Fruit fly (Drosophila melanogaster) whole organism, pupa: ENCODE results near the gene CenG1A.

Experiments
- CG10348 ChIP-seq: fragments of 200-800 bp; sonication (Bioruptor generic); IDR thresholded peaks from 2 replicates; pipeline ENCODE4 v1.3.6; 2022; ENCODE audit warnings: missing biosample characterization, missing genetic modification characterization
- CG12605 ChIP-seq: fragments of 200-800 bp; sonication (Bioruptor generic); IDR thresholded peaks from 2 replicates; pipeline ENCODE4 v1.3.6; 2022; ENCODE audit warnings: missing biosample characterization, missing genetic modification characterization
- CG13204 ChIP-seq: fragments of 200-800 bp; sonication (Bioruptor generic); optimal IDR thresholded peaks from 2 replicates; lab custom pipeline; 2018; ENCODE audit warnings: missing biosample characterization, mild to moderate bottlenecking, missing genetic modification characterization, moderate library complexity
- CG14655 ChIP-seq: fragments of 200-800 bp; sonication (Bioruptor generic); optimal IDR thresholded peaks from 3 replicates; lab custom pipeline; 2017; ENCODE audit warnings: mild to moderate bottlenecking, missing biosample characterization, missing genetic modification reagents, missing genetic modification characterization
- CG15710 ChIP-seq: fragments of 200-800 bp; sonication (Bioruptor generic); optimal IDR thresholded peaks from 2 replicates; lab custom pipeline; 2018; ENCODE audit warnings: missing biosample characterization, mild to moderate bottlenecking, missing genetic modification characterization, moderate library complexity
- CG17806 ChIP-seq: fragments of 200-800 bp; sonication (Bioruptor generic); optimal IDR thresholded peaks from 2 replicates; lab custom pipeline; 2018; ENCODE audit warnings: missing biosample characterization, mild to moderate bottlenecking, missing genetic modification characterization, moderate library complexity
- CG32121 ChIP-seq: fragments of 200-800 bp; sonication (Bioruptor generic); IDR thresholded peaks from 2 replicates; pipeline ENCODE4 v1.3.6; 2022; ENCODE audit warnings: missing biosample characterization, missing genetic modification characterization
- CG34367 ChIP-seq: fragments of 200-800 bp; sonication (Bioruptor generic); optimal IDR thresholded peaks from 2 replicates; lab custom pipeline; 2018; ENCODE audit warnings: missing biosample characterization, mild to moderate bottlenecking, missing genetic modification characterization
- CG4496 ChIP-seq: fragments of 200-800 bp; sonication (Bioruptor generic); IDR thresholded peaks from 3 replicates; pipeline ENCODE4 v1.3.6; 2022; ENCODE audit warnings: missing biosample characterization, missing genetic modification characterization
- CG8159 ChIP-seq: fragments of 200-800 bp; sonication (Bioruptor generic); optimal IDR thresholded peaks from 3 replicates; lab custom pipeline; 2018; ENCODE audit warnings: missing biosample characterization, mild to moderate bottlenecking, missing genetic modification characterization, moderate library complexity
- CG8301 ChIP-seq: fragments of 200-800 bp; sonication (Bioruptor generic); optimal IDR thresholded peaks from 2 replicates; lab custom pipeline; 2018; ENCODE audit warnings: missing biosample characterization, mild to moderate bottlenecking, missing genetic modification characterization
- CG9948 ChIP-seq: fragments of 200-800 bp; sonication (Bioruptor generic); optimal IDR thresholded peaks from 2 replicates; lab custom pipeline; 2018; ENCODE audit warnings: missing biosample characterization, mild to moderate bottlenecking, missing genetic modification characterization, moderate library complexity
- D1 ChIP-seq: fragments of 200-800 bp; sonication (Bioruptor generic); optimal IDR thresholded peaks from 2 replicates; lab custom pipeline; 2018; ENCODE audit warnings: missing biosample characterization, mild to moderate bottlenecking, missing genetic modification characterization, moderate library complexity
- EcR ChIP-seq: fragments of 200-800 bp; sonication (Bioruptor generic); optimal IDR thresholded peaks from 3 replicates; lab custom pipeline; 2019; ENCODE audit warnings: missing biosample characterization, missing genetic modification characterization, mild to moderate bottlenecking, moderate library complexity, missing genetic modification reagents
- Ets98B ChIP-seq: fragments of 200-800 bp; sonication (Bioruptor generic); IDR thresholded peaks from 2 replicates; pipeline ENCODE4 v1.3.6; 2022; ENCODE audit warnings: missing biosample characterization, missing genetic modification characterization
- Pif1A ChIP-seq: fragments of 200-800 bp; sonication (Bioruptor generic); optimal IDR thresholded peaks from 3 replicates; lab custom pipeline; 2016; ENCODE audit warnings: missing biosample characterization, missing genetic modification characterization
- Pif1B ChIP-seq: fragments of 200-800 bp; sonication (Bioruptor generic); optimal IDR thresholded peaks from 3 replicates; lab custom pipeline; 2016; ENCODE audit warnings: missing biosample characterization, missing genetic modification characterization
- Snoo ChIP-seq: fragments of 200-800 bp; sonication (Bioruptor generic); optimal IDR thresholded peaks from 3 replicates; lab custom pipeline; 2017; ENCODE audit warnings: missing biosample characterization, mild to moderate bottlenecking, missing genetic modification characterization, inconsistent platforms
- fd96Ca ChIP-seq: fragments of 200-800 bp; sonication (Bioruptor generic); IDR thresholded peaks from 3 replicates; pipeline ENCODE4 v1.3.6; 2022; ENCODE audit warnings: missing biosample characterization, missing genetic modification characterization
- gl ChIP-seq: fragments of 200-800 bp; sonication (Bioruptor generic); optimal IDR thresholded peaks from 2 replicates; lab custom pipeline; 2018; ENCODE audit warnings: missing biosample characterization, mild to moderate bottlenecking, missing genetic modification characterization
- rn ChIP-seq: fragments of 200-800 bp; sonication (Bioruptor generic); IDR thresholded peaks from 2 replicates; pipeline ENCODE4 v1.3.6; 2022; ENCODE audit warnings: missing biosample characterization, missing genetic modification characterization

The CenG1A gene

dm6 chr2L:13837579-13837978 is 2.2 kb downstream of the CenG1A start:
- TF ChIP-seq gl (tag; lab: Kevin White, UChicago), result no peak
- TF ChIP-seq D1 (tag; lab: Kevin White, UChicago), result no peak
- no peak for TF ChIP-seq CG9948 (tag; lab: Kevin White, UChicago)
- TF ChIP-seq CG14655 (GFP tag; lab: Kevin White, UChicago), result no peak
- no peak for TF ChIP-seq Pif1B (GFP tag; lab: Kevin White, UChicago)
- TF ChIP-seq Snoo, result no peak
- no peak for TF ChIP-seq CG34367 (tag; lab: Kevin White, UChicago)
- TF ChIP-seq EcR (GFP tag; lab: Kevin White, UChicago), result no peak
- TF ChIP-seq CG10348, result no peak
- TF ChIP-seq CG32121 (GFP tag; lab: Robert Waterston, UW), result no peak
- no peak for TF ChIP-seq CG4496 (GFP tag; lab: Robert Waterston, UW)
- TF ChIP-seq CG8159 (tag; lab: Kevin White, UChicago), result no peak
- TF ChIP-seq Ets98B (GFP tag; lab: Robert Waterston, UW), result no peak
- TF ChIP-seq CG13204 (GFP tag; lab: Kevin White, UChicago), result no peak

- TF ChIP-seq D1 (tag; lab: Kevin White, UChicago) (no peak), CG15710 (tag; lab: Kevin White, UChicago) (no peak), EcR (GFP tag; lab: Kevin White, UChicago) (no peak), fd96Ca (GFP tag; lab: Robert Waterston, UW) (no peak), CG13204 (GFP tag; lab: Kevin White, UChicago) (no peak), Snoo (no peak), CG14655 (GFP tag; lab: Kevin White, UChicago) (no peak), Ets98B (GFP tag; lab: Robert Waterston, UW) (no peak), CG12605 (GFP tag; lab: Robert Waterston, UW) (no peak), CG17806 (tag; lab: Kevin White, UChicago) (no peak), Pif1A (GFP tag; lab: Kevin White, UChicago) (no peak), Pif1B (GFP tag; lab: Kevin White, UChicago) (no peak), CG10348 (no peak), CG9948 (tag; lab: Kevin White, UChicago) (no peak), rn (GFP tag; lab: Robert Waterston, UW) (no peak), gl (tag; lab: Kevin White, UChicago) (no peak), CG34367 (tag; lab: Kevin White, UChicago) (no peak), CG32121 (GFP tag; lab: Robert Waterston, UW) (no peak), CG8159 (tag; lab: Kevin White, UChicago) (no peak), CG4496 (GFP tag; lab: Robert Waterston, UW) (no peak)
Measured at dm6 chr2L:13838647-13839390, 3.5 kb downstream of the CenG1A start.

dm6 chr2L:13839744-13840151 is 4.4 kb downstream of the CenG1A start:
- TF ChIP-seq Pif1A (GFP tag; lab: Kevin White, UChicago), result peak; percentile 83
- peak; percentile 91 for TF ChIP-seq Snoo
- peak; percentile 76 for TF ChIP-seq CG34367 (tag; lab: Kevin White, UChicago)
- peak; percentile 81 for TF ChIP-seq CG17806 (tag; lab: Kevin White, UChicago)
- peak; percentile 86 for TF ChIP-seq CG4496 (GFP tag; lab: Robert Waterston, UW)
- TF ChIP-seq D1 (tag; lab: Kevin White, UChicago), result peak; percentile 82
- TF ChIP-seq CG10348, result 0 out of 2 replicates have a peak, but pooled peaks have one; percentile 16
- no peak for TF ChIP-seq EcR (GFP tag; lab: Kevin White, UChicago)
- TF ChIP-seq CG13204 (GFP tag; lab: Kevin White, UChicago), result peak; percentile 46
- peak; percentile 76 for TF ChIP-seq Pif1B (GFP tag; lab: Kevin White, UChicago)
- peak; percentile 48; the same call in 1 of the 2 replicates for TF ChIP-seq rn (GFP tag; lab: Robert Waterston, UW)
- TF ChIP-seq gl (tag; lab: Kevin White, UChicago), result peak; percentile 40
- peak; percentile 90 for TF ChIP-seq CG32121 (GFP tag; lab: Robert Waterston, UW)
- peak; percentile 83 for TF ChIP-seq CG15710 (tag; lab: Kevin White, UChicago)
- TF ChIP-seq Ets98B (GFP tag; lab: Robert Waterston, UW), result peak; percentile 80
- TF ChIP-seq CG14655 (GFP tag; lab: Kevin White, UChicago), result peak; percentile 92
- peak; percentile 86 for TF ChIP-seq CG8159 (tag; lab: Kevin White, UChicago)
- no peak; the same call in 2 of the 3 replicates for TF ChIP-seq fd96Ca (GFP tag; lab: Robert Waterston, UW)
- TF ChIP-seq CG9948 (tag; lab: Kevin White, UChicago), result peak; percentile 88
- peak; percentile 56 for TF ChIP-seq CG12605 (GFP tag; lab: Robert Waterston, UW)
- peak; percentile 88 for TF ChIP-seq CG8301 (tag; lab: Kevin White, UChicago)

dm6 chr2L:13841508-13841907 is 6.1 kb downstream of the CenG1A start, which contains the start of gene CG33307:
CG33307 (minus strand) TSS chr2L:13841520.
- TF ChIP-seq CG10348 (no peak), Pif1A (GFP tag; lab: Kevin White, UChicago) (no peak), CG9948 (tag; lab: Kevin White, UChicago) (no peak), fd96Ca (GFP tag; lab: Robert Waterston, UW) (no peak), CG4496 (GFP tag; lab: Robert Waterston, UW) (no peak), rn (GFP tag; lab: Robert Waterston, UW) (no peak), CG12605 (GFP tag; lab: Robert Waterston, UW) (no peak), CG32121 (GFP tag; lab: Robert Waterston, UW) (no peak), Ets98B (GFP tag; lab: Robert Waterston, UW) (no peak)

dm6 chr2L:13842078-13842477 is 6.7 kb downstream of the CenG1A start:
- no peak for TF ChIP-seq fd96Ca (GFP tag; lab: Robert Waterston, UW)
- no peak for TF ChIP-seq EcR (GFP tag; lab: Kevin White, UChicago)
- no peak for TF ChIP-seq CG14655 (GFP tag; lab: Kevin White, UChicago)
- no peak for TF ChIP-seq rn (GFP tag; lab: Robert Waterston, UW)
- TF ChIP-seq CG13204 (GFP tag; lab: Kevin White, UChicago), result no peak
- no peak for TF ChIP-seq CG8159 (tag; lab: Kevin White, UChicago)
- peak; percentile 29 for TF ChIP-seq D1 (tag; lab: Kevin White, UChicago)
- no peak for TF ChIP-seq CG17806 (tag; lab: Kevin White, UChicago)
